Worm (Caenorhabditis elegans) whole organism, mixed stage, embryonic: ENCODE results near the gene scl-20.

Experiments used
- M03D4.4 ChIP-seq: sonication (generic microtip); optimal IDR thresholded peaks from 2 replicates; lab custom pipeline; 2017; ENCODE audit warnings: mild to moderate bottlenecking, missing genetic modification characterization, missing compliant biosample characterization
- ces-1 ChIP-seq: fragments of 150-350 bp; optimal IDR thresholded peaks from 2 replicates; lab custom pipeline; 2014; ENCODE audit warnings: missing biosample characterization, missing genetic modification reagents, missing genetic modification characterization
- ham-2 ChIP-seq: fragments of 200-800 bp; sonication (Bioruptor generic); optimal IDR thresholded peaks from 2 replicates; lab custom pipeline; 2018; ENCODE audit warnings: mild to moderate bottlenecking, missing genetic modification characterization, missing compliant biosample characterization
- lsy-2 ChIP-seq: fragments of 150-350 bp; optimal IDR thresholded peaks from 2 replicates; lab custom pipeline; 2014; ENCODE audit warnings: missing biosample characterization, missing genetic modification characterization
- nhr-2 ChIP-seq: fragments of 150-350 bp; optimal IDR thresholded peaks from 2 replicates; lab custom pipeline; 2014; ENCODE audit warnings: missing biosample characterization, missing genetic modification characterization
- nhr-237 ChIP-seq: fragments of 150-350 bp; optimal IDR thresholded peaks from 2 replicates; lab custom pipeline; 2014; ENCODE audit warnings: missing biosample characterization, missing genetic modification characterization
- pha-4 ChIP-seq: fragments of 150-350 bp; optimal IDR thresholded peaks from 2 replicates; lab custom pipeline; 2018; ENCODE audit warnings: missing biosample characterization, missing genetic modification reagents, missing genetic modification characterization
- sptf-1 ChIP-seq: sonication (generic microtip); optimal IDR thresholded peaks from 2 replicates; lab custom pipeline; 2017; ENCODE audit warnings: mild to moderate bottlenecking, missing genetic modification characterization, moderate library complexity, missing compliant biosample characterization
- unc-62 ChIP-seq: fragments of 150-350 bp; optimal IDR thresholded peaks from 2 replicates; lab custom pipeline; 2014; ENCODE audit warnings: missing biosample characterization, missing genetic modification reagents, missing genetic modification characterization

- TF ChIP-seq unc-62 (GFP tag; lab: Kevin White, UChicago) (no peak), sptf-1 (tag; lab: Kevin White, UChicago) (no peak), ces-1 (GFP tag; lab: Kevin White, UChicago) (no peak), pha-4 (tag; lab: Kevin White, UChicago) (no peak), nhr-237 (tag; lab: Kevin White, UChicago) (no peak), M03D4.4 (tag; lab: Kevin White, UChicago) (no peak), lsy-2 (tag; lab: Kevin White, UChicago) (no peak), ham-2 (no peak), nhr-2 (tag; lab: Kevin White, UChicago) (no peak)
Observed at ce11 chrV:18753036-18753435, 18.8 kb upstream of the scl-20 start, which contains the start of gene F11D11.6.
